Worm (Caenorhabditis elegans): Measurements from ENCODE around the gene gpa-13.

ce11 chrV:12786340-12786739, 31.6 kb upstream of the gpa-13 start:
- TF ChIP-seq nhr-80 (tag; optimal IDR thresholded peaks at IDR 0.05): no peak
- no peak for TF ChIP-seq lin-40 (tag; optimal IDR thresholded peaks at IDR 0.05)
- no peak for TF ChIP-seq rpc-1 (optimal IDR thresholded peaks at IDR 0.05)
- TF ChIP-seq rpc-1 (tag; optimal IDR thresholded peaks at IDR 0.05): no peak
- no peak for TF ChIP-seq Y79H2A.3 (GFP tag; conservative IDR thresholded peaks at IDR 0.05)
- no peak for TF ChIP-seq unc-130 (GFP tag; optimal IDR thresholded peaks at IDR 0.05)
- no peak for TF ChIP-seq bed-1 (GFP tag; IDR thresholded peaks at IDR 0.05)
- TF ChIP-seq ets-4 (GFP tag; optimal IDR thresholded peaks at IDR 0.05): no peak
- TF ChIP-seq madf-8 (GFP tag; conservative IDR thresholded peaks at IDR 0.05): no peak
- TF ChIP-seq egrh-3 (GFP tag; IDR thresholded peaks at IDR 0.05): no peak
- TF ChIP-seq ZK185.1 (tag; optimal IDR thresholded peaks at IDR 0.05; ENCODE audit: poor library complexity, severe bottlenecking): no peak
- no peak for TF ChIP-seq F33H1.4 (GFP tag; IDR thresholded peaks at IDR 0.05)
- TF ChIP-seq pha-4 (tag; optimal IDR thresholded peaks at IDR 0.05): no peak
- no peak for TF ChIP-seq nfya-1 (tag; optimal IDR thresholded peaks at IDR 0.05; ENCODE audit: borderline replicate concordance, insufficient read depth)
